Worm (Caenorhabditis elegans): Measurements from ENCODE around the gene asp-3.

asp-3 gene

ce11 chrX:6818036-6818488, 27.2 kb downstream of the asp-3 start, which contains the start of gene dhs-28:
TSS of gene dhs-28 (plus strand) at chrX:6818438.
- TF ChIP-seq ama-1 (optimal IDR thresholded peaks at IDR 0.05), result peak; percentile 11
- no peak for TF ChIP-seq unc-62 (GFP tag; optimal IDR thresholded peaks at IDR 0.05)
- TF ChIP-seq snu-23 (GFP tag; optimal IDR thresholded peaks at IDR 0.05), result peak; percentile 21
- TF ChIP-seq egl-27 (tag; optimal IDR thresholded peaks at IDR 0.05), result no peak
- peak; percentile 6 for TF ChIP-seq nhr-71 (tag; optimal IDR thresholded peaks at IDR 0.05)
- TF ChIP-seq fkh-8 (tag; optimal IDR thresholded peaks at IDR 0.05), result no peak
- TF ChIP-seq efl-3 (GFP tag; optimal IDR thresholded peaks at IDR 0.05), result no peak
- TF ChIP-seq jun-1 (tag; optimal IDR thresholded peaks at IDR 0.05), result no peak
- peak; percentile 18 for TF ChIP-seq lin-14 (GFP tag; optimal IDR thresholded peaks at IDR 0.05)
- TF ChIP-seq nhr-20 (tag; optimal IDR thresholded peaks at IDR 0.05), result peak; percentile 57
- no peak for TF ChIP-seq nhr-77 (tag; optimal IDR thresholded peaks at IDR 0.05)
- peak; percentile 63 for TF ChIP-seq elt-2 (tag; optimal IDR thresholded peaks at IDR 0.05)
- peak; percentile 30 for TF ChIP-seq nhr-19 (GFP tag; conservative IDR thresholded peaks at IDR 0.05)
- TF ChIP-seq lin-39 (tag; optimal IDR thresholded peaks at IDR 0.05), result no peak
- no peak for TF ChIP-seq nhr-90 (tag; optimal IDR thresholded peaks at IDR 0.05; ENCODE audit: poor library complexity)
- no peak for TF ChIP-seq efl-1 (optimal IDR thresholded peaks at IDR 0.05)
- TF ChIP-seq efl-1 (GFP tag; optimal IDR thresholded peaks at IDR 0.05 in 1 of 2), result peak in 1 of 2 experiments; percentile 17
- no peak for TF ChIP-seq tlp-1 (tag; optimal IDR thresholded peaks at IDR 0.05)
- peak in 1 of 2 experiments; percentile 68 for TF ChIP-seq lin-35 (GFP tag; optimal IDR thresholded peaks at IDR 0.05)
- no peak for TF ChIP-seq ceh-8 (GFP tag; optimal IDR thresholded peaks at IDR 0.05)
- no peak for TF ChIP-seq vab-15 (tag; optimal IDR thresholded peaks at IDR 0.05)
- TF ChIP-seq elt-3 (tag; optimal IDR thresholded peaks at IDR 0.05), result peak in 3 of 6 experiments; percentile 17 to 71 (median 39)
- no peak for TF ChIP-seq nhr-76 (tag; optimal IDR thresholded peaks at IDR 0.05)

ce11 chrX:6819135-6819534, 28.3 kb downstream of the asp-3 start:
- no peak for TF ChIP-seq efl-1 (optimal IDR thresholded peaks at IDR 0.05)
- peak in 1 of 2 experiments; percentile 43 for TF ChIP-seq efl-1 (GFP tag; optimal IDR thresholded peaks at IDR 0.05 in 1 of 2)
- no peak for TF ChIP-seq fos-1 (tag; optimal IDR thresholded peaks at IDR 0.05)
- no peak for TF ChIP-seq hlh-4 (tag; optimal IDR thresholded peaks at IDR 0.05)

ce11 chrX:6819633-6820032, 28.8 kb downstream of the asp-3 start:
- TF ChIP-seq ces-1 (GFP tag; optimal IDR thresholded peaks at IDR 0.05) (no peak), lin-14 (GFP tag; optimal IDR thresholded peaks at IDR 0.05) (no peak), pax-3 (tag; optimal IDR thresholded peaks at IDR 0.05) (no peak), nhr-90 (tag; optimal IDR thresholded peaks at IDR 0.05; ENCODE audit: poor library complexity) (no peak), elt-3 (tag; optimal IDR thresholded peaks at IDR 0.05) (no peak), pqm-1 (tag; optimal IDR thresholded peaks at IDR 0.05) (no peak), C16A3.4 (tag; optimal IDR thresholded peaks at IDR 0.05) (no peak), ceh-8 (GFP tag; optimal IDR thresholded peaks at IDR 0.05) (no peak), hlh-17 (GFP tag; optimal IDR thresholded peaks at IDR 0.05; ENCODE audit: borderline replicate concordance) (no peak), mdl-1 (tag; optimal IDR thresholded peaks at IDR 0.05) (no peak), zag-1 (tag; optimal IDR thresholded peaks at IDR 0.05) (no peak)

DNA sequence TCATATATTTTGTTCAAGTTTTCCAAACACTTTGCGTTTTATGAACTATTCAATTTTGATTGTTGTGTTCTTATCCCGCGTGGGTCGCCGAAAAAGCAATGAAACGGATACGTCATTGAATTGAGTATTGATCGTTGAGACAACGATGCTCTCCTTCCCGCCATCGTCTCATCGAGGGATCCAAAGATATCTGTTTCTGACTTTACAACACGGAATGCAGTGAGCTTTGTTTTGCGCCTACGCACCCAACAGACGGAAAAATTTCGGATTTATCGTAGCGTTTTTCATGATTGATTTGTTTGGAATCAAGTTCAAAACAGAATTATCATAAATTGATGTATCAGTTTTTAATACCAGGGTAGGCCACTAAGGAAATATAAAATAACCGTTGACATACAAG, 31.7 kb downstream of the asp-3 start:
- peak; percentile 66 for TF ChIP-seq rnt-1 (tag; optimal IDR thresholded peaks at IDR 0.05)
- 0 out of 2 replicates have a peak, but pooled peaks have one; percentile 10 for TF ChIP-seq nhr-19 (GFP tag; conservative IDR thresholded peaks at IDR 0.05)
- no peak for TF ChIP-seq fkh-4 (tag; optimal IDR thresholded peaks at IDR 0.05; ENCODE audit: borderline replicate concordance)
- TF ChIP-seq nhr-71 (tag; optimal IDR thresholded peaks at IDR 0.05), result peak; percentile 50
- TF ChIP-seq efl-1 (optimal IDR thresholded peaks at IDR 0.05), result no peak
- TF ChIP-seq efl-1 (GFP tag; optimal IDR thresholded peaks at IDR 0.05 in 1 of 2), result peak in 1 of 2 experiments; percentile 24
- TF ChIP-seq xbp-1 (tag; optimal IDR thresholded peaks at IDR 0.05), result no peak
- TF ChIP-seq dsc-1 (tag; optimal IDR thresholded peaks at IDR 0.05), result peak; percentile 62
- TF ChIP-seq mdl-1 (tag; optimal IDR thresholded peaks at IDR 0.05), result no peak
- no peak for TF ChIP-seq irx-1 (tag; optimal IDR thresholded peaks at IDR 0.05)
- peak; percentile 43 for TF ChIP-seq lin-14 (GFP tag; optimal IDR thresholded peaks at IDR 0.05)
- no peak for TF ChIP-seq ztf-4 (tag; optimal IDR thresholded peaks at IDR 0.05)
- no peak for TF ChIP-seq nhr-28 (tag; optimal IDR thresholded peaks at IDR 0.05)
- no peak for TF ChIP-seq sptf-1 (tag; optimal IDR thresholded peaks at IDR 0.05)

All from whole organism, L1 larva.